Worm (Caenorhabditis elegans) whole organism, young adult: Measurements from ENCODE around the gene ZK1321.1.

Source experiments
- Y79H2A.3 ChIP-seq: fragments of 200-800 bp; sonication (Bioruptor generic); conservative IDR thresholded peaks from 2 replicates; pipeline ENCODE4 v1.3.6; 2022; ENCODE audit warnings: missing genetic modification reagents, missing genetic modification characterization, missing compliant biosample characterization
- ama-1 ChIP-seq, 3 experiments: fragments of 150-350 bp in 1 of 3; sonication (generic microtip) in 2 of 3; optimal IDR thresholded peaks; 2 replicates each; lab custom pipeline; 2014 to 2018; ENCODE audit warnings: missing biosample characterization in 2 of 3, missing genetic modification characterization in 2 of 3, missing genetic modification reagents in 2 of 3
- atf-7 ChIP-seq: sonication (generic microtip); optimal IDR thresholded peaks from 2 replicates; lab custom pipeline; 2017; ENCODE audit warnings: mild to moderate bottlenecking, missing genetic modification characterization, missing compliant biosample characterization
- ceh-91 ChIP-seq: fragments of 200-800 bp; sonication (Bioruptor generic); IDR thresholded peaks from 2 replicates; pipeline ENCODE4 v1.3.6; 2022; ENCODE audit warnings: missing genetic modification reagents, missing genetic modification characterization, missing compliant biosample characterization
- efl-1 ChIP-seq: fragments of 150-350 bp; optimal IDR thresholded peaks from 2 replicates; lab custom pipeline; 2014; ENCODE audit warnings: missing biosample characterization, missing genetic modification reagents, missing genetic modification characterization
- hrde-1 ChIP-seq: sonication (generic microtip); optimal IDR thresholded peaks from 2 replicates; lab custom pipeline; 2016; ENCODE audit warnings: missing genetic modification characterization, mild to moderate bottlenecking, missing compliant biosample characterization, moderate library complexity, missing genotype, missing genetic modification reagents, borderline replicate concordance
- mel-28 ChIP-seq: sonication (generic microtip); optimal IDR thresholded peaks from 2 replicates; lab custom pipeline; 2016; ENCODE audit warnings: borderline replicate concordance, mild to moderate bottlenecking, missing genetic modification characterization, missing compliant biosample characterization
- nfya-1 ChIP-seq: sonication (generic microtip); optimal IDR thresholded peaks from 2 replicates; lab custom pipeline; 2017; ENCODE audit warnings: antibody characterized with exemption, missing compliant biosample characterization, missing genetic modification characterization, borderline replicate concordance; ENCODE audit not compliant: insufficient read depth
- nhr-120 ChIP-seq: fragments of 200-800 bp; sonication (Bioruptor generic); IDR thresholded peaks from 2 replicates; pipeline ENCODE4 v1.3.6; 2022; ENCODE audit warnings: missing genetic modification characterization, missing compliant biosample characterization
- nhr-80 ChIP-seq: sonication (generic microtip); optimal IDR thresholded peaks from 2 replicates; lab custom pipeline; 2016; ENCODE audit warnings: missing genetic modification characterization, missing compliant biosample characterization
- nhr-90 ChIP-seq: sonication (generic microtip); optimal IDR thresholded peaks from 2 replicates; lab custom pipeline; 2016; ENCODE audit warnings: missing genotype, mild to moderate bottlenecking, missing genetic modification characterization, missing compliant biosample characterization
- pha-4 ChIP-seq: fragments of 150-350 bp; sonication (generic microtip); optimal IDR thresholded peaks from 2 replicates; lab custom pipeline; 2014; ENCODE audit warnings: missing biosample characterization, missing genetic modification reagents, missing genetic modification characterization
- sea-2 ChIP-seq: fragments of 200-800 bp; sonication (Bioruptor generic); IDR thresholded peaks from 2 replicates; pipeline ENCODE4 v1.3.6; 2022; ENCODE audit warnings: missing genetic modification characterization, missing compliant biosample characterization
- sptf-2 ChIP-seq: fragments of 200-800 bp; sonication (Bioruptor generic); optimal IDR thresholded peaks from 2 replicates; lab custom pipeline; 2018; ENCODE audit warnings: mild to moderate bottlenecking, missing genetic modification characterization, missing compliant biosample characterization

- no peak for TF ChIP-seq atf-7 (tag; lab: Kevin White, UChicago)
- TF ChIP-seq ceh-91 (GFP tag; lab: Robert Waterston, UW), result no peak
- TF ChIP-seq nfya-1 (tag; lab: Kevin White, UChicago), result no peak
- no peak for TF ChIP-seq hrde-1 (tag; lab: Kevin White, UChicago)
- no peak for TF ChIP-seq ama-1 (optimal IDR thresholded peaks at IDR 0.05; lab: Kevin White, UChicago)
- no peak for TF ChIP-seq ama-1 (GFP tag; optimal IDR thresholded peaks at IDR 0.05; lab: Kevin White, UChicago)
- no peak for TF ChIP-seq mel-28
- no peak for TF ChIP-seq nhr-80 (tag; lab: Kevin White, UChicago)
- no peak for TF ChIP-seq efl-1 (GFP tag; lab: Kevin White, UChicago)
- TF ChIP-seq sea-2 (GFP tag; lab: Robert Waterston, UW), result no peak
- no peak for TF ChIP-seq sptf-2 (GFP tag; lab: Kevin White, UChicago)
- no peak for TF ChIP-seq nhr-90 (tag; lab: Kevin White, UChicago)
- TF ChIP-seq pha-4 (tag; lab: Kevin White, UChicago), result no peak
- TF ChIP-seq Y79H2A.3 (GFP tag; lab: Robert Waterston, UW), result no peak
- TF ChIP-seq nhr-120 (GFP tag; lab: Robert Waterston, UW), result no peak
Measured at ce11 chrII:9717904-9718303, 35.9 kb upstream of the ZK1321.1 start, which contains the start of gene Y53C12A.6.
